Worm (Caenorhabditis elegans) whole organism, L2 larva: Measurements from ENCODE around the gene cmtr-1.

Experiments used
- R02D3.7 ChIP-seq: fragments of 150-350 bp; optimal IDR thresholded peaks from 2 replicates; lab custom pipeline; 2014; ENCODE audit warnings: missing biosample characterization, missing genetic modification characterization
- fos-1 ChIP-seq: fragments of 150-350 bp; optimal IDR thresholded peaks from 2 replicates; lab custom pipeline; 2014; ENCODE audit warnings: missing biosample characterization, missing genetic modification characterization
- lsy-2 ChIP-seq, 2 experiments: fragments of 150-350 bp in 1 of 2; sonication (generic microtip) in 1 of 2; optimal IDR thresholded peaks; 2 replicates each; lab custom pipeline; 2014 to 2017; ENCODE audit warnings: missing biosample characterization in 2 of 2, missing genetic modification characterization in 2 of 2
- unc-55 ChIP-seq: fragments of 150-350 bp; sonication (generic microtip); optimal IDR thresholded peaks from 3 replicates; lab custom pipeline; 2014; ENCODE audit warnings: missing biosample characterization, missing genetic modification reagents, missing genetic modification characterization
- ztf-11 ChIP-seq: sonication (generic microtip); optimal IDR thresholded peaks from 2 replicates; lab custom pipeline; 2017; ENCODE audit warnings: missing biosample characterization, missing genetic modification characterization

DNA sequence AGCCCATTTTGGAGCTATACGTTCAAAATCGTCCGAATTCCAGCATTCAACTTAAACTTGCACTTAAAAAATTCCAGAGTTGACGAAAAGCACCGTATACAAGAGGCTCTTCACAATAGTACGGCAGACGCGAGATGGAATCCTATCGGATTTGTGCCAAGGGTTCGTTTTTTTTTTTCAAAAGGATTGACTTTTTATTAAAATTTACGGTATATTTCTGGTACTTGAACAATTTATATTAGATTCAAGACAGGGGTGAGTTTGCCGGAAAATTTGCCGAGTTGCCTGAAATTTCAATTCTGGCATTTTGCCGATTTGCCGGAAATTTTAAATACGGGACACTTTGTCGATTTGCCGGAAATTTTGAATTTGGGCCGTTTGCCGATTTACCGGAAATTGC, 16.4 kb downstream of the cmtr-1 start:
- no peak for TF ChIP-seq ztf-11 (tag; lab: Kevin White, UChicago)
- no peak for TF ChIP-seq unc-55 (GFP tag; lab: Kevin White, UChicago)
- TF ChIP-seq fos-1 (tag; lab: Kevin White, UChicago), result no peak
- no peak for TF ChIP-seq R02D3.7 (tag; lab: Kevin White, UChicago)
- TF ChIP-seq lsy-2 (tag; optimal IDR thresholded peaks at IDR 0.05; lab: Kevin White, UChicago), result no peak
